Fruit fly (Drosophila melanogaster) whole organism, embryonic: ENCODE measurements around the gene ato.

Experiments used
- ATbp ChIP-seq: fragments of 200-800 bp; sonication (Bioruptor generic); optimal IDR thresholded peaks from 2 replicates; lab custom pipeline; 2017; ENCODE audit warnings: missing biosample characterization, mild to moderate bottlenecking, missing genetic modification characterization, missing genetic modification reagents
- Antp ChIP-seq: fragments of 200-800 bp; sonication (Bioruptor generic); optimal IDR thresholded peaks from 3 replicates; lab custom pipeline; 2016; ENCODE audit warnings: missing biosample characterization, missing genetic modification characterization
- CG10462 ChIP-seq: fragments of 200-800 bp; sonication (Bioruptor generic); optimal IDR thresholded peaks from 2 replicates; lab custom pipeline; 2016; ENCODE audit warnings: missing biosample characterization, missing genetic modification characterization
- CG12219 ChIP-seq: fragments of 200-800 bp; sonication (Bioruptor generic); optimal IDR thresholded peaks from 3 replicates; lab custom pipeline; 2018; ENCODE audit warnings: missing biosample characterization, mild to moderate bottlenecking, missing genetic modification characterization
- CG13424 ChIP-seq: fragments of 200-800 bp; sonication (Bioruptor generic); optimal IDR thresholded peaks from 2 replicates; lab custom pipeline; 2019; ENCODE audit warnings: missing biosample characterization, mild to moderate bottlenecking, missing genetic modification characterization, moderate library complexity
- CG14965 ChIP-seq: fragments of 200-800 bp; sonication (Bioruptor generic); optimal IDR thresholded peaks from 2 replicates; lab custom pipeline; 2016; ENCODE audit warnings: missing biosample characterization, missing genetic modification characterization, borderline replicate concordance
- CG15011 ChIP-seq: fragments of 200-800 bp; sonication (Bioruptor generic); optimal IDR thresholded peaks from 3 replicates; lab custom pipeline; 2018; ENCODE audit warnings: missing biosample characterization, mild to moderate bottlenecking, missing genetic modification characterization
- CG17186 ChIP-seq: fragments of 200-800 bp; sonication (Bioruptor generic); optimal IDR thresholded peaks from 3 replicates; lab custom pipeline; 2017; ENCODE audit warnings: missing biosample characterization, missing genetic modification reagents, missing genetic modification characterization
- CG17802 ChIP-seq: fragments of 200-800 bp; sonication (Bioruptor generic); optimal IDR thresholded peaks from 2 replicates; lab custom pipeline; 2018; ENCODE audit warnings: missing biosample characterization, mild to moderate bottlenecking, missing genetic modification characterization, moderate library complexity
- CG1792 ChIP-seq: fragments of 200-800 bp; sonication (Bioruptor generic); optimal IDR thresholded peaks from 2 replicates; lab custom pipeline; 2016; ENCODE audit warnings: missing biosample characterization, missing genetic modification characterization
- CG1832 ChIP-seq: fragments of 200-800 bp; sonication (Bioruptor generic); optimal IDR thresholded peaks from 2 replicates; lab custom pipeline; 2017; ENCODE audit warnings: missing biosample characterization, mild to moderate bottlenecking, missing genetic modification characterization, inconsistent platforms
- CG18764 ChIP-seq: fragments of 200-800 bp; sonication (Bioruptor generic); optimal IDR thresholded peaks from 3 replicates; lab custom pipeline; 2016; ENCODE audit warnings: missing biosample characterization, missing genetic modification characterization
- CG30020 ChIP-seq: fragments of 200-800 bp; optimal IDR thresholded peaks from 2 replicates; lab custom pipeline; 2019; ENCODE audit warnings: missing biosample characterization, mild to moderate bottlenecking, missing genetic modification characterization, moderate library complexity
- CG32767 ChIP-seq: fragments of 200-800 bp; sonication (Bioruptor generic); IDR thresholded peaks from 2 replicates; pipeline ENCODE4 v1.3.6; 2022; ENCODE audit warnings: missing biosample characterization, missing genetic modification characterization
- CG33557 ChIP-seq: fragments of 200-800 bp; sonication (Bioruptor generic); optimal IDR thresholded peaks from 2 replicates; lab custom pipeline; 2019; ENCODE audit warnings: missing biosample characterization, mild to moderate bottlenecking, missing genetic modification characterization, moderate library complexity
- CG3407 ChIP-seq: fragments of 200-800 bp; sonication (Bioruptor generic); optimal IDR thresholded peaks from 2 replicates; lab custom pipeline; 2018; ENCODE audit warnings: missing biosample characterization, mild to moderate bottlenecking, missing genetic modification characterization
- CG34422 ChIP-seq: fragments of 200-800 bp; sonication (Bioruptor generic); IDR thresholded peaks from 3 replicates; pipeline ENCODE4 v1.3.6; 2022; ENCODE audit warnings: missing biosample characterization, missing genetic modification characterization
- CG4282 ChIP-seq: fragments of 200-800 bp; sonication (Bioruptor generic); optimal IDR thresholded peaks from 2 replicates; lab custom pipeline; 2016; ENCODE audit warnings: missing biosample characterization, missing genetic modification characterization
- CG4424 ChIP-seq: fragments of 200-800 bp; sonication (Bioruptor generic); optimal IDR thresholded peaks from 3 replicates; lab custom pipeline; 2016; ENCODE audit warnings: missing biosample characterization, missing genetic modification characterization
- CG4617 ChIP-seq: fragments of 200-800 bp; sonication (Bioruptor generic); optimal IDR thresholded peaks from 3 replicates; lab custom pipeline; 2016; ENCODE audit warnings: missing biosample characterization, missing genetic modification characterization, borderline replicate concordance
- CG4730 ChIP-seq: fragments of 200-800 bp; sonication (Bioruptor generic); IDR thresholded peaks from 2 replicates; pipeline ENCODE4 v1.3.6; 2022; ENCODE audit warnings: missing biosample characterization, missing genetic modification characterization
- CG4854 ChIP-seq: fragments of 200-800 bp; sonication (Bioruptor generic); optimal IDR thresholded peaks from 2 replicates; lab custom pipeline; 2016; ENCODE audit warnings: missing biosample characterization, missing genetic modification characterization, inconsistent platforms
- CG6791 ChIP-seq: fragments of 200-800 bp; sonication (Bioruptor generic); IDR thresholded peaks from 3 replicates; pipeline ENCODE4 v1.3.6; 2022; ENCODE audit warnings: missing biosample characterization, missing genetic modification characterization; ENCODE audit not compliant: partially characterized antibody
- CG7928 ChIP-seq: fragments of 200-800 bp; sonication (Bioruptor generic); optimal IDR thresholded peaks from 2 replicates; lab custom pipeline; 2017; ENCODE audit warnings: missing biosample characterization, mild to moderate bottlenecking, missing genetic modification characterization
- CTCF ChIP-seq: fragments of 200-800 bp; sonication (Bioruptor generic); optimal IDR thresholded peaks from 2 replicates; lab custom pipeline; 2017; ENCODE audit warnings: missing biosample characterization, mild to moderate bottlenecking, missing genetic modification characterization, moderate library complexity
- Hsf ChIP-seq: fragments of 200-800 bp; sonication (Bioruptor generic); optimal IDR thresholded peaks from 3 replicates; lab custom pipeline; 2016; ENCODE audit warnings: missing biosample characterization, missing genetic modification characterization
- Max ChIP-seq: fragments of 200-800 bp; sonication (Bioruptor generic); optimal IDR thresholded peaks from 2 replicates; lab custom pipeline; 2016; ENCODE audit warnings: missing biosample characterization, mild to moderate bottlenecking, missing genetic modification characterization
- NC2β ChIP-seq: fragments of 200-800 bp; sonication (Bioruptor generic); optimal IDR thresholded peaks from 2 replicates; lab custom pipeline; 2016; ENCODE audit warnings: missing biosample characterization, missing genetic modification characterization
- Nf-YA ChIP-seq: fragments of 200-800 bp; sonication (Bioruptor generic); IDR thresholded peaks from 2 replicates; pipeline ENCODE4 v1.3.6; 2022; ENCODE audit warnings: missing biosample characterization, missing genetic modification characterization
- Ptx1 ChIP-seq: fragments of 200-800 bp; sonication (Bioruptor generic); IDR thresholded peaks from 2 replicates; pipeline ENCODE4 v1.3.6; 2022; ENCODE audit warnings: missing biosample characterization, missing genetic modification characterization
- Ravus ChIP-seq: fragments of 200-800 bp; sonication (Bioruptor generic); IDR thresholded peaks from 2 replicates; pipeline ENCODE4 v1.3.6; 2022; ENCODE audit warnings: missing biosample characterization, missing genetic modification characterization
- Scr ChIP-seq: fragments of 200-800 bp; sonication (Bioruptor generic); IDR thresholded peaks from 2 replicates; pipeline ENCODE4 v1.3.6; 2022; ENCODE audit warnings: missing biosample characterization, missing genetic modification characterization; ENCODE audit not compliant: partially characterized antibody
- amos ChIP-seq: fragments of 200-800 bp; sonication (Bioruptor generic); IDR thresholded peaks from 2 replicates; pipeline ENCODE4 v1.3.6; 2022; ENCODE audit warnings: missing biosample characterization, missing genetic modification characterization; ENCODE audit not compliant: partially characterized antibody
- bbx ChIP-seq: fragments of 200-800 bp; sonication (Bioruptor generic); IDR thresholded peaks from 2 replicates; pipeline ENCODE4 v1.3.6; 2022; ENCODE audit warnings: missing biosample characterization, missing genetic modification characterization; ENCODE audit not compliant: partially characterized antibody
- cad ChIP-seq: fragments of >200 bp; optimal IDR thresholded peaks from 2 replicates; lab custom pipeline; 2017; ENCODE audit warnings: missing biosample characterization, missing genetic modification characterization
- chif ChIP-seq, 2 experiments: fragments of 200-800 bp; sonication (Bioruptor generic); optimal IDR thresholded peaks; 3 replicates each; lab custom pipeline; 2016; ENCODE audit warnings: missing biosample characterization in 2 of 2, missing genetic modification characterization in 2 of 2
- esg ChIP-seq: fragments of 200-800 bp; sonication (Bioruptor generic); conservative IDR thresholded peaks from 2 replicates; pipeline ENCODE4 v1.3.6; 2022; ENCODE audit warnings: missing biosample characterization, missing genetic modification characterization
- ewg ChIP-seq: fragments of 200-800 bp; sonication (Bioruptor generic); optimal IDR thresholded peaks from 3 replicates; lab custom pipeline; 2017; ENCODE audit warnings: mild to moderate bottlenecking, missing biosample characterization, missing genetic modification reagents, missing genetic modification characterization
- grau ChIP-seq: fragments of 200-800 bp; optimal IDR thresholded peaks from 3 replicates; lab custom pipeline; 2019; ENCODE audit warnings: missing biosample characterization, mild to moderate bottlenecking, missing genetic modification characterization, moderate library complexity
- h ChIP-seq: fragments of >200 bp; optimal IDR thresholded peaks from 2 replicates; lab custom pipeline; 2017
- lbe ChIP-seq: fragments of 200-800 bp; sonication (Bioruptor generic); optimal IDR thresholded peaks from 2 replicates; lab custom pipeline; 2016; ENCODE audit warnings: missing biosample characterization, mild to moderate bottlenecking, missing genetic modification characterization
- nau ChIP-seq: fragments of 200-800 bp; sonication (Bioruptor generic); optimal IDR thresholded peaks from 3 replicates; lab custom pipeline; 2017; ENCODE audit warnings: missing biosample characterization, mild to moderate bottlenecking, missing genetic modification characterization, missing genetic modification reagents
- onecut ChIP-seq: fragments of 200-800 bp; sonication (Bioruptor generic); IDR thresholded peaks from 2 replicates; pipeline ENCODE4 v1.3.6; 2022; ENCODE audit warnings: missing biosample characterization, missing genetic modification characterization
- otp ChIP-seq: fragments of 200-800 bp; sonication (Bioruptor generic); IDR thresholded peaks from 3 replicates; pipeline ENCODE4, ENCODE4 v1.3.6; 2022; ENCODE audit warnings: missing biosample characterization, missing genetic modification characterization
- rib ChIP-seq: fragments of 200-800 bp; sonication (Bioruptor generic); IDR thresholded peaks from 2 replicates; pipeline ENCODE4 v1.3.6; 2022; ENCODE audit warnings: missing biosample characterization, missing genetic modification characterization
- ro ChIP-seq: fragments of 200-800 bp; sonication (Bioruptor generic); IDR thresholded peaks from 2 replicates; pipeline ENCODE4 v1.3.6; 2022; ENCODE audit warnings: missing biosample characterization, missing genetic modification characterization
- row ChIP-seq: fragments of 200-800 bp; sonication (Bioruptor generic); IDR thresholded peaks from 3 replicates; pipeline ENCODE4 v1.3.6; 2022; ENCODE audit warnings: missing biosample characterization, missing genetic modification characterization
- sens ChIP-seq: fragments of 200-800 bp; sonication (Bioruptor generic); peaks from one replicate; lab custom pipeline; 2016; ENCODE audit warnings: missing biosample characterization, missing genetic modification characterization
- tio ChIP-seq: fragments of 200-800 bp; sonication (Bioruptor generic); optimal IDR thresholded peaks from 2 replicates; lab custom pipeline; 2017; ENCODE audit warnings: missing biosample characterization, missing genetic modification characterization, inconsistent platforms
- trem ChIP-seq: fragments of 200-800 bp; optimal IDR thresholded peaks from 3 replicates; lab custom pipeline; 2019; ENCODE audit warnings: missing biosample characterization, mild to moderate bottlenecking, missing genetic modification characterization, moderate library complexity

ato gene

DNA sequence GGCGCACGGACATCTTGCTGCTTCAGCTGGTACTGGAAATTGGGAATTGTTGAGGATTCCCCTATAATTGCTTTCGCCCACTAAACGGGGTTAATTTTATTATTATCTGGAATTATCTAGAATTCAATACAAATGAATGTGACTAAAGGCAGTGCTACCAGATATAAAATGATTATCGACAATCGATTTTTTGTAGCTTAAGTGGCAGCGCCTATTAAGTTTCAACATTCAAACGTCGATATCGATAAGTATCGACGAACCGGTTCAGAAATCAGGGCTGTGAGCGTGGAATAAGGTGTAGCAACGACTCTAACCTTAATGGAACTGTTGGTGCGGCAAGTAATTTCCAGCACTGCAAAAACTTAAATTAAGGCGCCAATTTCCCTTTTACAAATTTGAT is 27.3 kb downstream of the ato start, which contains the start of gene Sgt1 (continued):
- peak; percentile 30 for TF ChIP-seq NC2β (GFP tag; lab: Kevin White, UChicago)
- TF ChIP-seq ewg (GFP tag; lab: Kevin White, UChicago) = no peak
- no peak for TF ChIP-seq otp (GFP tag; lab: Robert Waterston, UW)
- no peak for TF ChIP-seq ro (GFP tag; lab: Robert Waterston, UW)
- TF ChIP-seq Antp = peak; percentile 65
- no peak for TF ChIP-seq CG17802 (tag; lab: Kevin White, UChicago)
- peak; percentile 75 for TF ChIP-seq Scr (GFP tag; lab: Robert Waterston, UW)
- peak; percentile 86 for TF ChIP-seq CG6791 (GFP tag; lab: Robert Waterston, UW)
- TF ChIP-seq CG17186 = peak; percentile 16
- TF ChIP-seq CG4617 (GFP tag; lab: Kevin White, UChicago) = peak; percentile 83
- TF ChIP-seq CG34422 (GFP tag; lab: Robert Waterston, UW) = no peak
- TF ChIP-seq CG1832 (GFP tag; lab: Kevin White, UChicago) = no peak
- TF ChIP-seq grau (tag; lab: Kevin White, UChicago) = peak; percentile 36
- TF ChIP-seq CG13424 (tag; lab: Kevin White, UChicago) = peak; percentile 4
- TF ChIP-seq Ptx1 (GFP tag; lab: Robert Waterston, UW) = no peak
- peak; percentile 57 for TF ChIP-seq CG1792 (GFP tag; lab: Kevin White, UChicago)
- TF ChIP-seq CG32767 (GFP tag; lab: Robert Waterston, UW) = no peak
- TF ChIP-seq CG4282 (GFP tag; lab: Kevin White, UChicago) = peak; percentile 14
- no peak for TF ChIP-seq CG10462
- no peak for TF ChIP-seq CG14965 (GFP tag; lab: Kevin White, UChicago)
- TF ChIP-seq tio (GFP tag; lab: Kevin White, UChicago) = no peak
- TF ChIP-seq Max (GFP tag; lab: Kevin White, UChicago) = peak; percentile 34
- TF ChIP-seq chif (GFP tag; optimal IDR thresholded peaks at IDR 0.05; lab: Kevin White, UChicago) = peak; percentile 4 to 15
- peak; percentile 45 for TF ChIP-seq CG30020
- peak; percentile 41; the same call in 2 of the 3 replicates for TF ChIP-seq row (GFP tag; lab: Robert Waterston, UW)
- TF ChIP-seq CG4854 (GFP tag; lab: Kevin White, UChicago) = peak; percentile 6
- TF ChIP-seq CG4730 = no peak
- peak; percentile 94 for TF ChIP-seq CG7928 (GFP tag; lab: Kevin White, UChicago)
- TF ChIP-seq CG18764 (GFP tag; lab: Kevin White, UChicago) = no peak
- TF ChIP-seq CG12219 (GFP tag; lab: Kevin White, UChicago) = no peak
- peak; percentile 60 for TF ChIP-seq Hsf (GFP tag; lab: Kevin White, UChicago)
- TF ChIP-seq h (lab: Kevin White, UChicago) = no peak
- no peak for TF ChIP-seq rib (GFP tag; lab: Robert Waterston, UW)
- no peak for TF ChIP-seq nau (GFP tag; lab: Kevin White, UChicago)
- TF ChIP-seq cad (GFP tag; lab: Kevin White, UChicago) = no peak

- TF ChIP-seq trem (tag; lab: Kevin White, UChicago) (peak; percentile 6), CG15011 (GFP tag; lab: Kevin White, UChicago) (no peak), CG33557 (GFP tag; lab: Kevin White, UChicago) (peak; percentile 8), ATbp (GFP tag; lab: Kevin White, UChicago) (peak; percentile 51), CG32767 (GFP tag; lab: Robert Waterston, UW) (peak; percentile 9; the same call in 1 of the 2 replicates), bbx (GFP tag; lab: Robert Waterston, UW) (peak; percentile 62; the same call in 1 of the 2 replicates), sens (peak; percentile 50), Ravus (GFP tag; lab: Robert Waterston, UW) (no peak), amos (GFP tag; lab: Robert Waterston, UW) (peak; percentile 68), onecut (GFP tag; lab: Robert Waterston, UW) (0 out of 2 replicates have a peak, but pooled peaks have one; percentile 5), CG4424 (GFP tag; lab: Kevin White, UChicago) (no peak), Nf-YA (GFP tag; lab: Robert Waterston, UW) (no peak), esg (GFP tag; lab: Robert Waterston, UW) (no peak), CG3407 (GFP tag; lab: Kevin White, UChicago) (peak; percentile 3), lbe (GFP tag; lab: Kevin White, UChicago) (peak; percentile 57), CTCF (GFP tag; lab: Kevin White, UChicago) (peak; percentile 73)
Measured at dm6 chr3R:8306188-8306926, 28.5 kb downstream of the ato start.
